Worm (Caenorhabditis elegans): Measurements from ENCODE around the gene nlp-80.

DNA sequence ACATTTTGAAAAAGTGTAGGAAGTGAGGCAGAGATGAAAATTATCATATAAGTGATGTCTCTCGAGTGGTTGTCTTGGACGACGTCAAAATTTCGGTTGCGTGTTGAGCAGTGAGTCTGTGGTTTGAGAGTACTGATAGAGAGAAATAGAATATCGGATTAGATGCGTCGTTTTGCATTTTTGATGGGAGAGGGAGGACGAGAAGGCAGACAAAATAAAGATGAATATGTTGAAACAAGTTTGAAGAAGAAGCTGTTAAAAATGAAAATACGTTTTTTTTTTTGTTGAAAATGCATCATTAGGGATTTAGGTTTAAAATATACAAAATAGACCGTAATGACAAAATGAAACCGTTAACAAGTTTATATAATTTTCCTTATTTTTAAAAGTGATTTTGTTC, 2.3 kb downstream of the nlp-80 start, which contains the start of gene T04C12.9:
- no peak for TF ChIP-seq blmp-1 (tag; optimal IDR thresholded peaks at IDR 0.05)
- TF ChIP-seq zag-1 (tag; optimal IDR thresholded peaks at IDR 0.05) = no peak
- TF ChIP-seq xbp-1 (tag; optimal IDR thresholded peaks at IDR 0.05) = no peak
- no peak for TF ChIP-seq pqm-1 (tag; optimal IDR thresholded peaks at IDR 0.05)
- no peak for TF ChIP-seq ces-1 (GFP tag; optimal IDR thresholded peaks at IDR 0.05)
- no peak for TF ChIP-seq nhr-19 (GFP tag; conservative IDR thresholded peaks at IDR 0.05)
- TF ChIP-seq ceh-63 (GFP tag; optimal IDR thresholded peaks at IDR 0.05) = no peak
- TF ChIP-seq nhr-11 (tag; optimal IDR thresholded peaks at IDR 0.05) = no peak
- TF ChIP-seq lin-15B (tag; optimal IDR thresholded peaks at IDR 0.05) = no peak
- no peak for TF ChIP-seq C04F5.9 (tag; optimal IDR thresholded peaks at IDR 0.05)
- no peak for TF ChIP-seq hlh-17 (GFP tag; optimal IDR thresholded peaks at IDR 0.05; ENCODE audit: borderline replicate concordance)
- no peak for TF ChIP-seq snpc-4 (tag; optimal IDR thresholded peaks at IDR 0.05)
- no peak for TF ChIP-seq sox-4 (tag; optimal IDR thresholded peaks at IDR 0.05)

Measured in whole organism, L1 larva.